Worm (Caenorhabditis elegans) whole organism, early embryonic: ENCODE results near the gene T08G3.6.

ENCODE experiments used
- ama-1 ChIP-seq: fragments of 150-350 bp; optimal IDR thresholded peaks from 2 replicates; lab custom pipeline; 2014
- ceh-13 ChIP-seq: fragments of 200-800 bp; sonication (Bioruptor generic); optimal IDR thresholded peaks from 2 replicates; lab custom pipeline; 2018; ENCODE audit warnings: mild to moderate bottlenecking, missing genetic modification characterization, missing compliant biosample characterization
- ceh-36 ChIP-seq: sonication (generic microtip); optimal IDR thresholded peaks from 2 replicates; lab custom pipeline; 2016; ENCODE audit warnings: missing genetic modification characterization, inconsistent platforms, missing compliant biosample characterization
- flt-1 ChIP-seq: fragments of 200-800 bp; sonication (Bioruptor generic); IDR thresholded peaks from 2 replicates; pipeline ENCODE4 v1.3.6; 2022; ENCODE audit warnings: missing genetic modification characterization, missing compliant biosample characterization
- hmbx-1 ChIP-seq: sonication (generic microtip); optimal IDR thresholded peaks from 2 replicates; lab custom pipeline; 2016; ENCODE audit warnings: mild to moderate bottlenecking, missing genetic modification characterization, missing compliant biosample characterization
- hmg-4 ChIP-seq: fragments of 200-800 bp; sonication (Bioruptor generic); optimal IDR thresholded peaks from 2 replicates; lab custom pipeline; 2018; ENCODE audit warnings: mild to moderate bottlenecking, missing genetic modification characterization, missing compliant biosample characterization
- hnd-1 ChIP-seq: sonication (generic microtip); optimal IDR thresholded peaks from 2 replicates; lab custom pipeline; 2016; ENCODE audit warnings: missing genetic modification characterization, missing compliant biosample characterization
- tbx-11 ChIP-seq: fragments of 200-800 bp; sonication (Bioruptor generic); IDR thresholded peaks from 2 replicates; pipeline ENCODE4 v1.3.6; 2022; ENCODE audit warnings: missing genetic modification characterization, missing compliant biosample characterization

DNA sequence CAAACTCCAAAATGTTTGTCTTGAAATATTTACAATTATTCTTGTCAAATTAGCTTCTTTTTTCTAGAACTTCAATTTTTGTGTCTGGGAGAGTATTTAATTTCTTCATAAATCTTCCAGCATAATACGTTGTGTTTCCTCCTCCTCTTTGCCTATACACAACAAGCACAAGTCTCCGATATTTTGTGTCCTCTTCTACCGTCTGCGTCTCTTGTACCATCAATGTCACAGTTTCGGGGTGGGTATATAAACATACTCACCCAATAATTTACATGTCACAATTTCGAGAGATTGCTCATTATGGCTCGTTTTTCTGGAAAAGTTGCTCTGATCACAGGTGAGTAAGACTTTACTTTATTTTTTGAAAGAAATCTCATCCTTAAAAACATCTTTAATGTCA, 8.2 kb upstream of the T08G3.6 start, which contains the start of gene F26D2.15:
- TF ChIP-seq tbx-11, result no peak
- TF ChIP-seq hnd-1 (tag; lab: Kevin White, UChicago), result no peak
- TF ChIP-seq hmbx-1 (tag; lab: Kevin White, UChicago), result no peak
- no peak for TF ChIP-seq hmg-4 (GFP tag; lab: Kevin White, UChicago)
- TF ChIP-seq ama-1 (lab: Kevin White, UChicago), result no peak
- no peak for TF ChIP-seq flt-1 (GFP tag; lab: Robert Waterston, UW)
- TF ChIP-seq ceh-36 (tag; lab: Kevin White, UChicago), result no peak
- no peak for TF ChIP-seq ceh-13
